Worm (Caenorhabditis elegans) whole organism, late embryonic: ENCODE measurements around the gene zip-2.

Experiments used
- K02D7.2 ChIP-seq: sonication (generic microtip); optimal IDR thresholded peaks from 2 replicates; lab custom pipeline; 2017; ENCODE audit warnings: mild to moderate bottlenecking, missing genetic modification characterization, missing compliant biosample characterization
- T23F11.4 ChIP-seq: fragments of 200-800 bp; sonication (Bioruptor generic); optimal IDR thresholded peaks from 2 replicates; lab custom pipeline; 2018; ENCODE audit warnings: mild to moderate bottlenecking, missing genetic modification characterization, missing compliant biosample characterization
- ama-1 ChIP-seq: fragments of 150-350 bp; optimal IDR thresholded peaks from 2 replicates; lab custom pipeline; 2014
- ceh-48 ChIP-seq: sonication (generic microtip); optimal IDR thresholded peaks from 2 replicates; lab custom pipeline; 2016; ENCODE audit warnings: missing genetic modification characterization, inconsistent platforms, missing compliant biosample characterization
- dve-1 ChIP-seq: sonication (generic microtip); optimal IDR thresholded peaks from 2 replicates; lab custom pipeline; 2017; ENCODE audit warnings: antibody characterized with exemption, mild to moderate bottlenecking, missing genetic modification characterization, missing compliant biosample characterization
- ets-4 ChIP-seq: sonication (generic microtip); optimal IDR thresholded peaks from 2 replicates; lab custom pipeline; 2016; ENCODE audit warnings: missing genetic modification characterization, missing compliant biosample characterization
- fkh-10 ChIP-seq: fragments of 150-350 bp; optimal IDR thresholded peaks from 2 replicates; lab custom pipeline; 2014; ENCODE audit warnings: missing biosample characterization, missing genetic modification reagents, missing genetic modification characterization
- hlh-15 ChIP-seq: sonication (generic microtip); optimal IDR thresholded peaks from 2 replicates; lab custom pipeline; 2016; ENCODE audit warnings: missing genetic modification characterization, missing compliant biosample characterization
- nfya-1 ChIP-seq: sonication (generic microtip); optimal IDR thresholded peaks from 2 replicates; lab custom pipeline; 2017; ENCODE audit warnings: missing genetic modification characterization, mild to moderate bottlenecking, missing compliant biosample characterization, antibody characterized with exemption, moderate library complexity
- nhr-11 ChIP-seq: fragments of 150-350 bp; optimal IDR thresholded peaks from 2 replicates; lab custom pipeline; 2014; ENCODE audit warnings: missing biosample characterization, missing genetic modification characterization
- pax-1 ChIP-seq: fragments of 150-350 bp; optimal IDR thresholded peaks from 2 replicates; lab custom pipeline; 2014; ENCODE audit warnings: missing biosample characterization, missing genetic modification characterization
- pqm-1 ChIP-seq: sonication (generic microtip); optimal IDR thresholded peaks from 2 replicates; lab custom pipeline; 2016; ENCODE audit warnings: missing genetic modification characterization, missing compliant biosample characterization
- ref-2 ChIP-seq: sonication (generic microtip); optimal IDR thresholded peaks from 2 replicates; lab custom pipeline; 2016; ENCODE audit warnings: missing genetic modification characterization, missing compliant biosample characterization
- unc-3 ChIP-seq, 2 experiments: fragments of 200-800 bp in 1 of 2; sonication (Bioruptor generic) in 1 of 2; sonication (generic microtip) in 1 of 2; conservative IDR thresholded peaks in 1 of 2; optimal IDR thresholded peaks in 1 of 2; 2 replicates each; pipeline versions ENCODE4 v1.3.6 to Lab custom; 2016 to 2022; ENCODE audit warnings: missing compliant biosample characterization in 2 of 2, missing genetic modification characterization in 2 of 2, missing genetic modification reagents in 1 of 2

ce11 chrIII:833711-834442 is 1.1 kb downstream of the zip-2 start:
- TF ChIP-seq ets-4 (tag; lab: Kevin White, UChicago) (peak; percentile 51), nhr-11 (tag; lab: Kevin White, UChicago) (no peak), ref-2 (tag; lab: Kevin White, UChicago) (peak; percentile 76), fkh-10 (peak; percentile 15), pqm-1 (tag; lab: Kevin White, UChicago) (peak; percentile 42), unc-3 (GFP tag; conservative IDR thresholded peaks at IDR 0.05; lab: Robert Waterston, UW) (no peak), unc-3 (tag; optimal IDR thresholded peaks at IDR 0.05; lab: Kevin White, UChicago) (peak; percentile 17), K02D7.2 (tag; lab: Kevin White, UChicago) (no peak), nfya-1 (tag; lab: Kevin White, UChicago) (peak; percentile 92), dve-1 (peak; percentile 85), hlh-15 (tag; lab: Kevin White, UChicago) (no peak), ama-1 (peak; percentile 56), pax-1 (tag; lab: Kevin White, UChicago) (peak; percentile 90), T23F11.4 (no peak), ceh-48 (tag; lab: Kevin White, UChicago) (no peak)
